Worm (Caenorhabditis elegans): ENCODE data around the gene B0310.3.

ce11 chrX:520881-521280 is at the start of gene B0310.3:
- no peak for TF ChIP-seq dao-5 (tag; optimal IDR thresholded peaks at IDR 0.05)
- TF ChIP-seq him-1 (tag; optimal IDR thresholded peaks at IDR 0.05): no peak
- no peak for TF ChIP-seq W03F9.2 (tag; optimal IDR thresholded peaks at IDR 0.05)
